Worm (Caenorhabditis elegans) whole organism, L4/young adult: Measurements from ENCODE around the gene sek-6.

Source experiments
- W03F9.2 ChIP-seq: fragments of 150-350 bp; optimal IDR thresholded peaks from 2 replicates; lab custom pipeline; 2014; ENCODE audit warnings: missing biosample characterization, missing genetic modification characterization
- dao-5 ChIP-seq: sonication (generic microtip); optimal IDR thresholded peaks from 2 replicates; lab custom pipeline; 2016; ENCODE audit warnings: missing genotype, missing genetic modification characterization, moderate library complexity, missing compliant biosample characterization
- him-1 ChIP-seq: sonication (generic microtip); optimal IDR thresholded peaks from 2 replicates; lab custom pipeline; 2016; ENCODE audit warnings: missing genotype, missing genetic modification reagents, missing genetic modification characterization, missing compliant biosample characterization

ce11 chrX:10009985-10010384 lies 21.0 kb upstream of the sek-6 start:
- TF ChIP-seq W03F9.2 (tag; lab: Kevin White, UChicago) (no peak), dao-5 (tag; lab: Kevin White, UChicago) (no peak), him-1 (no peak)
